Worm (Caenorhabditis elegans) whole organism, L3 larva: ENCODE data around the gene F13E9.11.

Experiments used
- ZK546.5 ChIP-seq: sonication (generic microtip); optimal IDR thresholded peaks from 2 replicates; lab custom pipeline; 2017; ENCODE audit warnings: missing biosample characterization, missing genetic modification characterization
- mdl-1 ChIP-seq: fragments of 150-350 bp; optimal IDR thresholded peaks from 2 replicates; lab custom pipeline; 2014; ENCODE audit warnings: missing biosample characterization, missing genetic modification characterization
- nfya-1 ChIP-seq: sonication (generic microtip); optimal IDR thresholded peaks from 2 replicates; lab custom pipeline; 2017; ENCODE audit warnings: missing genetic modification characterization, mild to moderate bottlenecking, missing compliant biosample characterization, antibody characterized with exemption, moderate library complexity; ENCODE audit not compliant: insufficient read depth
- nhr-11 ChIP-seq: fragments of 150-350 bp; optimal IDR thresholded peaks from 2 replicates; lab custom pipeline; 2014; ENCODE audit warnings: missing biosample characterization, missing genetic modification characterization
- nhr-237 ChIP-seq: fragments of 150-350 bp; optimal IDR thresholded peaks from 2 replicates; lab custom pipeline; 2014; ENCODE audit warnings: missing biosample characterization, missing genetic modification characterization
- skn-1 ChIP-seq: fragments of 150-350 bp; optimal IDR thresholded peaks from 2 replicates; lab custom pipeline; 2014; ENCODE audit warnings: missing biosample characterization, missing genetic modification characterization
- unc-62 ChIP-seq: fragments of 150-350 bp; sonication (generic microtip); optimal IDR thresholded peaks from 4 replicates; lab custom pipeline; 2014; ENCODE audit warnings: missing biosample characterization, missing genetic modification reagents, missing genetic modification characterization
- ztf-11 ChIP-seq: fragments of 150-350 bp; optimal IDR thresholded peaks from 2 replicates; lab custom pipeline; 2014; ENCODE audit warnings: missing biosample characterization, missing genetic modification characterization
- ztf-4 ChIP-seq: fragments of 150-350 bp; optimal IDR thresholded peaks from 2 replicates; lab custom pipeline; 2014; ENCODE audit warnings: missing biosample characterization, missing genetic modification characterization

ce11 chrIV:10874527-10874926 lies 5.6 kb upstream of the F13E9.11 start, which contains the start of gene F13E9.12:
- TF ChIP-seq unc-62 = no peak
- no peak for TF ChIP-seq ZK546.5 (tag; lab: Kevin White, UChicago)
- TF ChIP-seq mdl-1 (tag; lab: Kevin White, UChicago) = no peak
- no peak for TF ChIP-seq nfya-1
- TF ChIP-seq ztf-11 (tag; lab: Kevin White, UChicago) = no peak
- TF ChIP-seq skn-1 (tag; lab: Kevin White, UChicago) = no peak
- TF ChIP-seq nhr-11 (tag; lab: Kevin White, UChicago) = no peak
- no peak for TF ChIP-seq ztf-4 (tag; lab: Kevin White, UChicago)
- TF ChIP-seq nhr-237 (tag; lab: Kevin White, UChicago) = no peak
